Worm (Caenorhabditis elegans): ENCODE results near the gene zipt-13.
A peak's percentile ranks its signal among the peaks of the same experiment; 100 is the strongest.

Gene zipt-13

DNA sequence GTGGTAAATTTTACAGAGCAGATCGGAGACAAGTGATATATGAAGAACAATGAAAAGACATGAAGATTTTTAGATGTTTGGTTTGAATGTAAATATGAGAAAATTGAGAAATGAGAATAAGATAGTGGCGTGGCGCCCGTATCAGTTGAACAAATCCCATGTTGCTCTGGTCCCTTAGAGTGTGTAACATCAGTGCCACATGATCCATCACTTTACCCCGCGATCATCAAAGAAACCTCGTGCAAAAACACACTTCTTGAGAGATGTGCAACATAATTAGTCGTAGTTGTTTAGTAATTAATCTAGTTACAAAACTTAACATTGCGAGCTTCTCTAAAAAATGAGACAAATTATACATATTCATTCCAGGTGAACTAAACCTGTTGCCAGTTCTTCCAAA is 17.3 kb upstream of the zipt-13 start (continued):
- TF ChIP-seq swsn-7 (tag; optimal IDR thresholded peaks at IDR 0.05) = no peak
- peak; percentile 6 for TF ChIP-seq snu-23 (GFP tag; optimal IDR thresholded peaks at IDR 0.05)
- TF ChIP-seq ceh-63 (GFP tag; optimal IDR thresholded peaks at IDR 0.05) = no peak
- TF ChIP-seq ceh-88 (GFP tag; IDR thresholded peaks at IDR 0.05) = no peak
- no peak for TF ChIP-seq mab-9 (GFP tag; IDR thresholded peaks at IDR 0.05)
- TF ChIP-seq nhr-47 (tag; optimal IDR thresholded peaks at IDR 0.05) = no peak
- TF ChIP-seq rnt-1 (tag; optimal IDR thresholded peaks at IDR 0.05) = peak; percentile 46
- no peak for TF ChIP-seq mdl-1 (tag; optimal IDR thresholded peaks at IDR 0.05)
- TF ChIP-seq nhr-90 (tag; optimal IDR thresholded peaks at IDR 0.05; ENCODE audit: poor library complexity) = no peak
- no peak for TF ChIP-seq nhr-11 (tag; optimal IDR thresholded peaks at IDR 0.05)
- TF ChIP-seq nhr-19 (GFP tag; conservative IDR thresholded peaks at IDR 0.05) = 0 out of 2 replicates have a peak, but pooled peaks have one; percentile 27
- TF ChIP-seq aly-2 (tag; optimal IDR thresholded peaks at IDR 0.05) = no peak
- no peak for TF ChIP-seq C16A3.4 (tag; optimal IDR thresholded peaks at IDR 0.05)
- TF ChIP-seq pax-3 (tag; optimal IDR thresholded peaks at IDR 0.05) = no peak
- TF ChIP-seq sox-4 (tag; optimal IDR thresholded peaks at IDR 0.05) = no peak

DNA sequence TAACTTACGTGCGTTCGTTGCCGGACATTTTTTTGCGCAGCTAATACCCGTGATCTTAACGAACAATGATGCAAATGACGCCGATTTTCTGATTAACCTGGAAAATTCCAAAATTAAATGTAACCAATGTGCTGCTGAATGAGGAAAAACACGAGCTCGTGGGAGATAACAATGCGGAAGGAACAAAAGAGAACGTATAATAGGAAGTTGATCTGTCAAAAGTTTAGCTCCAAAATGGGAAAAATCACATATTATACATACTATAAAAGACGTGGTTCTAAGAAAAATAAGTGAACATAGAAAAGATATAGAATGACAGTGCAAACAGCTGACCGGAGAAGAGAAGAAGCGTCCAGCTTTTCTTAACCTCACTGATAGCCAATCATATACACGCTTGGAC is 16.0 kb upstream of the zipt-13 start, which contains the start of gene C14H10.2:
C14H10.2 (minus strand) TSS at position 101 of the 400 bp plus-strand sequence.
- TF ChIP-seq pqm-1 (tag; optimal IDR thresholded peaks at IDR 0.05) = no peak
- no peak for TF ChIP-seq zip-4 (GFP tag; optimal IDR thresholded peaks at IDR 0.05)
- TF ChIP-seq nhr-85 (tag) = no peak
- TF ChIP-seq aly-2 (tag; optimal IDR thresholded peaks at IDR 0.05) = no peak
- TF ChIP-seq lin-14 (GFP tag; optimal IDR thresholded peaks at IDR 0.05) = peak; percentile 8
- no peak for TF ChIP-seq mef-2 (tag; optimal IDR thresholded peaks at IDR 0.05)
- TF ChIP-seq fkh-10 (GFP tag; optimal IDR thresholded peaks at IDR 0.05) = no peak
- no peak for TF ChIP-seq tlp-1 (tag; optimal IDR thresholded peaks at IDR 0.05)
- TF ChIP-seq alr-1 (tag; optimal IDR thresholded peaks at IDR 0.05; ENCODE audit: borderline replicate concordance) = no peak
- peak; percentile 7 for TF ChIP-seq rnt-1 (tag; optimal IDR thresholded peaks at IDR 0.05)

DNA sequence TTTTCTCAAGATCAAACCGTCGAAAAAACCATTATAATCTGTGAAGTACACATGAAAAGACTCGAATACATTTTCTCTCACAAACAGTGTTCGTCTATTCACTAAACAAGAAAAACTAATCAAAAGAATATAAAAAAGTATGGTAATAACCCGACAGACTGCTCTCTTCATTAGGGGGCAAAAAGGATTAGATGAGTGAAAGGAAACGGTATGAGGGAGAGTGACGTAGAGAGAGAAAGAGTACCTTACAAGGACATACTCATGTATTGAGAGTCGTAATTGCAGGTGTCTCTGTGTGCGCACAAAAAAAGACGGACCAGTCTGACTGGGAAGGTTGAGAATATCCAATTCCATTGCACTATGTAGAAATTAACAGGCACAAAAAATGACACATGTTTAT is 12.9 kb upstream of the zipt-13 start:
- TF ChIP-seq unc-86 (tag; optimal IDR thresholded peaks at IDR 0.05) = no peak
- TF ChIP-seq blmp-1 (tag; optimal IDR thresholded peaks at IDR 0.05) = peak; percentile 54
- no peak for TF ChIP-seq aha-1 (tag; optimal IDR thresholded peaks at IDR 0.05)

DNA sequence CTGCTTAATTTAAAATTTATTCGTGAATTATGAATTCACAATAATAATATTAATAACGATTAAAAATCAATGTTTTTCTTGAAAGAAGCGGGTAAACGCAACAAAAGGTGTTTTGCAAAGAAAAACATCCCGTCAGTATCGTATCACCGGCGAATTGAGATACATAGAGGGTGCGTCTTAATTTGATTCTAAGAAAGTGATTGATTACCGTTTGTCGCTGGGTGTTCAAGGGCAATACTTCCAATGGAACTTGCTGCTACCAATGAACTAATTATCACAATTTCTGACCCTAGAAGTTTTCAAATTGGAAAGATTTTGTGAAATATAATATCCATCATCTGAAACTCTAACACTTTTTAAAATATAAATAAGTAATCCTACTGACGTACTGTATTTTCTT is 8.9 kb upstream of the zipt-13 start:
- TF ChIP-seq F16B12.6 (tag; optimal IDR thresholded peaks at IDR 0.05) = no peak
- peak; percentile 88 for TF ChIP-seq nhr-85 (tag)
- TF ChIP-seq elt-3 (tag; optimal IDR thresholded peaks at IDR 0.05) = peak in 2 of 6 experiments; percentile 1 to 80
- peak; percentile 62 for TF ChIP-seq lin-14 (GFP tag; optimal IDR thresholded peaks at IDR 0.05)
- no peak for TF ChIP-seq efl-1 (optimal IDR thresholded peaks at IDR 0.05)
- no peak for TF ChIP-seq efl-1 (GFP tag; optimal IDR thresholded peaks at IDR 0.05 in 1 of 2)
- peak; percentile 91 for TF ChIP-seq blmp-1 (tag; optimal IDR thresholded peaks at IDR 0.05)
- TF ChIP-seq nhr-20 (tag; optimal IDR thresholded peaks at IDR 0.05) = peak; percentile 5
- no peak for TF ChIP-seq hlh-17 (GFP tag; optimal IDR thresholded peaks at IDR 0.05; ENCODE audit: borderline replicate concordance)
- TF ChIP-seq pqm-1 (tag; optimal IDR thresholded peaks at IDR 0.05) = no peak
- TF ChIP-seq sup-37 (GFP tag; optimal IDR thresholded peaks at IDR 0.05) = no peak

DNA sequence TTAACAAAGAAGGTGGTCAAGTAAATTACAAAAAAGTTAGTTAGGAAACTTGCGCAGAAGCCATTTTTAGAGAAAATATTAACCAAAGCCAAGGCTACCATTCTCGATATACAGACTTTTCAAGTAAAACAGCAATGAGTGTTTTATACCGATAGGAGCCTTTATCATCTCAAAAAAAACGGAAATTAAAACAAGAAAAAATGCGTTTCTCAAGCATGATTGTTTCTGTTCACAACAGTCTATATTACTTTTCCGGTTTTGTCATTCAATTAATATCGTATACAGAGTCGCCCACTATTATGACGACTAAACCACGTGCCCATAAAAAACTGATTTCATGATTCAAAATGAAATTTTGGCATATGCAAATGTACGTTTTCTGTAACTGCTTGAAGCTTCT is 4.2 kb upstream of the zipt-13 start, which contains the start of gene str-74:
str-74 (minus strand) TSS at position 101 of the 400 bp plus-strand sequence.
- no peak for TF ChIP-seq nhr-71 (tag; optimal IDR thresholded peaks at IDR 0.05)
- no peak for TF ChIP-seq C16A3.4 (tag; optimal IDR thresholded peaks at IDR 0.05)
- TF ChIP-seq ets-5 (GFP tag; IDR thresholded peaks at IDR 0.05) = no peak
- no peak for TF ChIP-seq jun-1 (tag; optimal IDR thresholded peaks at IDR 0.05)
- TF ChIP-seq swsn-7 (tag; optimal IDR thresholded peaks at IDR 0.05) = no peak
- TF ChIP-seq xbp-1 (tag; optimal IDR thresholded peaks at IDR 0.05) = no peak
- no peak for TF ChIP-seq elt-2 (tag; optimal IDR thresholded peaks at IDR 0.05)
- no peak for TF ChIP-seq sox-4 (tag; optimal IDR thresholded peaks at IDR 0.05)
- TF ChIP-seq mab-9 (GFP tag; IDR thresholded peaks at IDR 0.05) = no peak
- TF ChIP-seq ama-1 (optimal IDR thresholded peaks at IDR 0.05) = no peak
- no peak for TF ChIP-seq nhr-85 (tag)
- no peak for TF ChIP-seq pag-3 (tag; optimal IDR thresholded peaks at IDR 0.05; ENCODE audit: borderline replicate concordance, insufficient read depth)
- no peak for TF ChIP-seq grh-1 (GFP tag; IDR thresholded peaks at IDR 0.05)
- no peak for TF ChIP-seq lin-35 (GFP tag; optimal IDR thresholded peaks at IDR 0.05)
- no peak for TF ChIP-seq lin-13 (GFP tag; optimal IDR thresholded peaks at IDR 0.05)
- no peak for TF ChIP-seq nhr-90 (tag; optimal IDR thresholded peaks at IDR 0.05; ENCODE audit: poor library complexity)
- no peak for TF ChIP-seq ceh-88 (GFP tag; IDR thresholded peaks at IDR 0.05)
- no peak for TF ChIP-seq rnt-1 (tag; optimal IDR thresholded peaks at IDR 0.05)
- no peak for TF ChIP-seq nhr-19 (GFP tag; conservative IDR thresholded peaks at IDR 0.05)

Data from whole organism, L1 larva.